Worm (Caenorhabditis elegans) whole organism, L2 larva: ENCODE data around the gene spp-26.

ENCODE experiments used
- F13H6.1 ChIP-seq: sonication (generic microtip); optimal IDR thresholded peaks from 2 replicates; lab custom pipeline; 2016; ENCODE audit warnings: missing genetic modification characterization, missing compliant biosample characterization
- Y55F3AM.14 ChIP-seq: fragments of 200-800 bp; sonication (Bioruptor generic); optimal IDR thresholded peaks from 2 replicates; lab custom pipeline; 2018; ENCODE audit warnings: mild to moderate bottlenecking, missing genetic modification characterization, missing compliant biosample characterization
- ZK546.5 ChIP-seq: sonication (generic microtip); optimal IDR thresholded peaks from 2 replicates; lab custom pipeline; 2017; ENCODE audit warnings: missing biosample characterization, missing genetic modification characterization
- alr-1 ChIP-seq: fragments of 150-350 bp; optimal IDR thresholded peaks from 2 replicates; lab custom pipeline; 2014; ENCODE audit warnings: missing biosample characterization, missing genetic modification characterization
- aly-2 ChIP-seq: fragments of 150-350 bp; optimal IDR thresholded peaks from 2 replicates; lab custom pipeline; 2014; ENCODE audit warnings: missing biosample characterization, missing genetic modification characterization
- ama-1 ChIP-seq: fragments of 150-350 bp; optimal IDR thresholded peaks from 2 replicates; lab custom pipeline; 2018; ENCODE audit warnings: inconsistent platforms
- ceh-16 ChIP-seq: fragments of 150-350 bp; optimal IDR thresholded peaks from 2 replicates; lab custom pipeline; 2014; ENCODE audit warnings: missing biosample characterization, missing genetic modification characterization
- ceh-82 ChIP-seq: fragments of 150-350 bp; optimal IDR thresholded peaks from 2 replicates; lab custom pipeline; 2014; ENCODE audit warnings: missing biosample characterization, missing genetic modification characterization
- crh-2 ChIP-seq: sonication (generic microtip); optimal IDR thresholded peaks from 2 replicates; lab custom pipeline; 2017; ENCODE audit warnings: missing biosample characterization, missing genetic modification characterization
- dmd-4 ChIP-seq: sonication (generic microtip); optimal IDR thresholded peaks from 2 replicates; lab custom pipeline; 2017; ENCODE audit warnings: missing biosample characterization, missing genetic modification characterization
- fos-1 ChIP-seq: fragments of 150-350 bp; optimal IDR thresholded peaks from 2 replicates; lab custom pipeline; 2014; ENCODE audit warnings: missing biosample characterization, missing genetic modification characterization
- gmeb-1 ChIP-seq: fragments of 150-350 bp; optimal IDR thresholded peaks from 2 replicates; lab custom pipeline; 2014; ENCODE audit warnings: missing biosample characterization, missing genetic modification characterization
- lin-11 ChIP-seq: fragments of 150-350 bp; sonication (generic microtip); optimal IDR thresholded peaks from 2 replicates; lab custom pipeline; 2014; ENCODE audit warnings: missing biosample characterization, missing genetic modification characterization, inconsistent platforms, mixed read lengths
- lin-13 ChIP-seq: fragments of 150-350 bp; optimal IDR thresholded peaks from 2 replicates; lab custom pipeline; 2014; ENCODE audit warnings: missing biosample characterization, missing genetic modification reagents, missing genetic modification characterization
- lin-39 ChIP-seq: fragments of 150-350 bp; optimal IDR thresholded peaks from 2 replicates; lab custom pipeline; 2014; ENCODE audit warnings: missing biosample characterization, missing genetic modification reagents, missing genetic modification characterization
- mab-5 ChIP-seq: fragments of 150-350 bp; optimal IDR thresholded peaks from 2 replicates; lab custom pipeline; 2014; ENCODE audit warnings: missing biosample characterization, missing genetic modification characterization
- mbf-1 ChIP-seq: sonication (generic microtip); optimal IDR thresholded peaks from 2 replicates; lab custom pipeline; 2017; ENCODE audit warnings: missing biosample characterization, missing genetic modification characterization
- mdl-1 ChIP-seq, 2 experiments: fragments of 150-350 bp in 1 of 2; sonication (generic microtip) in 1 of 2; optimal IDR thresholded peaks; 2 replicates each; lab custom pipeline; 2017; ENCODE audit warnings: missing biosample characterization in 2 of 2, missing genetic modification characterization in 2 of 2
- nhr-10 ChIP-seq: sonication (generic microtip); optimal IDR thresholded peaks from 2 replicates; lab custom pipeline; 2017; ENCODE audit warnings: missing biosample characterization, missing genetic modification characterization
- nhr-11 ChIP-seq: fragments of 150-350 bp; optimal IDR thresholded peaks from 2 replicates; lab custom pipeline; 2014; ENCODE audit warnings: missing biosample characterization, missing genetic modification characterization
- nhr-12 ChIP-seq: fragments of 150-350 bp; optimal IDR thresholded peaks from 2 replicates; lab custom pipeline; 2014; ENCODE audit warnings: missing biosample characterization, missing genetic modification characterization
- nhr-129 ChIP-seq: fragments of 150-350 bp; optimal IDR thresholded peaks from 2 replicates; lab custom pipeline; 2014; ENCODE audit warnings: missing biosample characterization, missing genetic modification characterization
- nhr-23 ChIP-seq: fragments of 150-350 bp; optimal IDR thresholded peaks from 2 replicates; lab custom pipeline; 2014; ENCODE audit warnings: missing biosample characterization, missing genetic modification reagents, missing genetic modification characterization
- nhr-237 ChIP-seq: fragments of 150-350 bp; optimal IDR thresholded peaks from 2 replicates; lab custom pipeline; 2014; ENCODE audit warnings: missing biosample characterization, missing genetic modification characterization
- nhr-25 ChIP-seq: fragments of 150-350 bp; sonication (generic microtip); optimal IDR thresholded peaks from 3 replicates; lab custom pipeline; 2014; ENCODE audit warnings: missing biosample characterization, missing genetic modification characterization
- nhr-6 ChIP-seq: fragments of 150-350 bp; optimal IDR thresholded peaks from 2 replicates; lab custom pipeline; 2014; ENCODE audit warnings: missing biosample characterization, missing genetic modification characterization
- nhr-77 ChIP-seq: fragments of 150-350 bp; optimal IDR thresholded peaks from 2 replicates; lab custom pipeline; 2014; ENCODE audit warnings: missing biosample characterization, missing genetic modification characterization
- peb-1 ChIP-seq: fragments of 150-350 bp; optimal IDR thresholded peaks from 2 replicates; lab custom pipeline; 2014; ENCODE audit warnings: missing biosample characterization, missing genetic modification characterization
- skn-1 ChIP-seq: sonication (generic microtip); optimal IDR thresholded peaks from 2 replicates; lab custom pipeline; 2017; ENCODE audit warnings: missing biosample characterization, missing genetic modification characterization
- sma-3 ChIP-seq: sonication (generic microtip); optimal IDR thresholded peaks from 2 replicates; lab custom pipeline; 2016; ENCODE audit warnings: missing genetic modification reagents, missing genetic modification characterization, missing compliant biosample characterization
- sma-9 ChIP-seq, 2 experiments: fragments of 150-350 bp in 1 of 2; sonication (generic microtip) in 1 of 2; optimal IDR thresholded peaks; 2 replicates each; lab custom pipeline; 2014 to 2016; ENCODE audit warnings: missing genetic modification characterization in 2 of 2, mild to moderate bottlenecking in 1 of 2, missing biosample characterization in 1 of 2, missing compliant biosample characterization in 1 of 2, missing genetic modification reagents in 1 of 2, moderate library complexity in 1 of 2
- unc-39 ChIP-seq: fragments of 150-350 bp; optimal IDR thresholded peaks from 2 replicates; lab custom pipeline; 2014; ENCODE audit warnings: missing biosample characterization, missing genetic modification characterization
- unc-55 ChIP-seq: fragments of 150-350 bp; sonication (generic microtip); optimal IDR thresholded peaks from 3 replicates; lab custom pipeline; 2014; ENCODE audit warnings: missing biosample characterization, missing genetic modification reagents, missing genetic modification characterization
- ztf-1 ChIP-seq: fragments of 200-800 bp; sonication (Bioruptor generic); conservative IDR thresholded peaks from 2 replicates; pipeline ENCODE4 v1.3.6; 2022; ENCODE audit warnings: missing genetic modification characterization, missing compliant biosample characterization
- ztf-11 ChIP-seq: sonication (generic microtip); optimal IDR thresholded peaks from 2 replicates; lab custom pipeline; 2017; ENCODE audit warnings: missing biosample characterization, missing genetic modification characterization
- ztf-4 ChIP-seq: fragments of 150-350 bp; optimal IDR thresholded peaks from 2 replicates; lab custom pipeline; 2014; ENCODE audit warnings: missing biosample characterization, missing genetic modification characterization

Gene spp-26

ce11 chrV:6565851-6566386, 6.9 kb upstream of the spp-26 start, which contains the start of gene K04A8.1:
Gene K04A8.1, plus strand, starts transcription at chrV:6566336.
- TF ChIP-seq crh-2 (tag; lab: Kevin White, UChicago) (peak; percentile 15), mab-5 (no peak), ceh-16 (tag; lab: Kevin White, UChicago) (no peak), fos-1 (tag; lab: Kevin White, UChicago) (peak; percentile 59)
- TF ChIP-seq, all 48 proteins: peak for 2

- TF ChIP-seq ZK546.5 (no peak), nhr-129 (tag; lab: Kevin White, UChicago) (no peak), F13H6.1 (no peak), nhr-12 (tag; lab: Kevin White, UChicago) (no peak), skn-1 (tag; lab: Kevin White, UChicago) (no peak), mab-5 (no peak), Y55F3AM.14 (GFP tag; lab: Kevin White, UChicago) (no peak), nhr-6 (no peak), nhr-11 (tag; lab: Kevin White, UChicago) (no peak), lin-11 (tag; lab: Kevin White, UChicago) (no peak), nhr-10 (tag; lab: Kevin White, UChicago) (no peak), nhr-237 (tag; lab: Kevin White, UChicago) (no peak), aly-2 (tag; lab: Kevin White, UChicago) (no peak), mdl-1 (tag; optimal IDR thresholded peaks at IDR 0.05; lab: Kevin White, UChicago) (no peak), ama-1 (lab: Kevin White, UChicago) (no peak), gmeb-1 (no peak), ztf-4 (tag; lab: Kevin White, UChicago) (no peak), lin-39 (tag; lab: Kevin White, UChicago) (no peak), ztf-1 (GFP tag; lab: Robert Waterston, UW) (no peak), nhr-77 (no peak)
Measured at ce11 chrV:6561592-6561991, 2.6 kb upstream of the spp-26 start, which contains the start of gene spp-19. Gene spp-19, minus strand, starts transcription at chrV:6561692.

DNA sequence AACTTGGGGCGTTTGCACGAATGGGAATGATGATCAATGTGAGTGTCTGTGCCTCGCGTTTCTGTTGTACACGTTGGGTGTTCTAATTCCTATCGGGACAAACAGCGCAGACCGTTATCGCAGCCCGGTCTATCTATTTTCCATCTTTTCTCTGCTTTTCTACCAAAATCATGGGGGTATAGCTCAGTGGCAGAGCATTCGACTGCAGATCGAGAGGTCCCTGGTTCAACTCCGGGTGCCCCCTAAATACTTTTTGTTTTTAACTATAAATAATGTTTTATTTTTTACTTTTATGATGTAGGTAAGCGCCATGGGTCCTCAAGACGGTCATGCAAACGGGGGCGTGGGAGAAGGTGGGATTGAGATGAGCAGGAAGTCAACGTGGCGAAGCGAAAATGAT, 580 bp upstream of the spp-26 start:
- TF ChIP-seq sma-9 (GFP tag; optimal IDR thresholded peaks at IDR 0.05; lab: Kevin White, UChicago) = peak; percentile 4
- TF ChIP-seq sma-9 (tag; optimal IDR thresholded peaks at IDR 0.05; lab: Kevin White, UChicago) = no peak
- peak; percentile 7 for TF ChIP-seq sma-3 (GFP tag; lab: Kevin White, UChicago)
- TF ChIP-seq ZK546.5 = no peak

DNA sequence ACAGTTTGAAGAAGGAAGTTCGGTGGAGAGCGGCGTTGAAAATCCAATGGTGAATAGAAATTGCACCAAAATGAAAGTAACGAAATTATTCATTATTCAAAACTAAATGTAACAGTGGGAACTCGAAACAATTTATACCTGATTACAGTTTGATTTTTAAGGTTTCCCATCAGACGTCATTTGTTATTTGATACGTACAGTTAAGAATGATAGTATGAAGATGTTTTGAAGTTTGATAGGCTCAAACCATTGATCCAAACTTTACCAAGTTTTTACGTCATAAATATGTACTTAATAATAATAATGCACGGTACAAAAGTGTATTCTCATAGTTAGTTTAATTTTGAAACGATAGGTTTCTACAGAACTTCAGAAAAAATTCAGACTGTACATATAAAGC, 902 bp downstream of the spp-26 start, which contains the start of gene spp-20:
Gene spp-20, minus strand, starts transcription at position 101 of the 400 bp plus-strand sequence.
- TF ChIP-seq nhr-25 (tag; lab: Kevin White, UChicago) (no peak), alr-1 (no peak), ama-1 (lab: Kevin White, UChicago) (no peak)

DNA sequence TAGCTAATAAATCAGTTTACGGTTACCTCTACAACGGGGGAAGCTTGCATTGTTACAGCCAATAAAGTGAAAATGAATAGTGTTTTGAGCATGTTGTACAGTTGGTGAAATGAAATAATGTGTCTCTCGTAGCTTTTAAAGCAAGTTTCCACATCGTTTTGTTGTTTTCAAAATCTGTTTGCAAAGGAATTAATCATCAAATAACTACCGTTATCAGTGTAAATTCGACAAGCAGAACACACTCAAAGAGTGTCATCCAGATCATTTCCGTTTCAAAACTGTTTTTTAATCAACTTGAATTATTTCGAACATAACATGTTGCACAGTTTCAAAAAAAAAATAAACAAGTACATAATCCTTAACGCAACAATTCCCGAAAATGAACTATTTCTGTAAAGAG, 2.0 kb downstream of the spp-26 start, which contains the start of gene spp-27:
Gene spp-27, minus strand, starts transcription at position 101 of the 400 bp plus-strand sequence.
- no peak for TF ChIP-seq unc-55
- TF ChIP-seq ceh-82 (tag; lab: Kevin White, UChicago) = no peak
- TF ChIP-seq sma-9 (GFP tag; optimal IDR thresholded peaks at IDR 0.05; lab: Kevin White, UChicago) = no peak
- TF ChIP-seq sma-9 (tag; optimal IDR thresholded peaks at IDR 0.05; lab: Kevin White, UChicago) = no peak
- no peak for TF ChIP-seq mbf-1
- no peak for TF ChIP-seq peb-1 (tag; lab: Kevin White, UChicago)

- TF ChIP-seq unc-39 (tag; lab: Kevin White, UChicago) (no peak), ceh-82 (tag; lab: Kevin White, UChicago) (no peak), dmd-4 (tag; lab: Kevin White, UChicago) (no peak), nhr-6 (no peak), nhr-23 (tag; lab: Kevin White, UChicago) (no peak), ztf-11 (tag; lab: Kevin White, UChicago) (no peak), mdl-1 (tag; optimal IDR thresholded peaks at IDR 0.05; lab: Kevin White, UChicago) (no peak), ama-1 (lab: Kevin White, UChicago) (no peak), lin-13 (no peak), ztf-4 (tag; lab: Kevin White, UChicago) (no peak), lin-39 (tag; lab: Kevin White, UChicago) (no peak)
- TF ChIP-seq, all 48 proteins: peak for 0
Measured at ce11 chrV:6554308-6554707, 4.7 kb downstream of the spp-26 start, which contains the start of gene K04A8.19. Gene K04A8.19, minus strand, starts transcription at chrV:6554408.
